Fruit fly (Drosophila melanogaster) whole organism, embryonic: ENCODE measurements around the gene Tmx3.

Experiments
- Bgb ChIP-seq: fragments of 200-800 bp; sonication (Bioruptor generic); IDR thresholded peaks from 2 replicates; pipeline ENCODE4 v1.3.6; 2022; ENCODE audit warnings: missing biosample characterization, missing genetic modification characterization; ENCODE audit not compliant: partially characterized antibody
- CG11696 ChIP-seq: fragments of 200-800 bp; sonication (Bioruptor generic); IDR thresholded peaks from 2 replicates; pipeline ENCODE4 v1.3.6; 2022; ENCODE audit warnings: missing biosample characterization, missing genetic modification characterization
- CG12071 ChIP-seq: fragments of 200-800 bp; sonication (Bioruptor generic); optimal IDR thresholded peaks from 3 replicates; lab custom pipeline; 2018; ENCODE audit warnings: missing biosample characterization, mild to moderate bottlenecking, missing genetic modification characterization
- CG1602 ChIP-seq: fragments of 200-800 bp; sonication (Bioruptor generic); optimal IDR thresholded peaks from 3 replicates; lab custom pipeline; 2016; ENCODE audit warnings: missing biosample characterization, missing genetic modification characterization
- CG1603 ChIP-seq: fragments of 200-800 bp; sonication (Bioruptor generic); optimal IDR thresholded peaks from 2 replicates; lab custom pipeline; 2019; ENCODE audit warnings: missing biosample characterization, mild to moderate bottlenecking, missing genetic modification characterization, moderate library complexity
- CG17385 ChIP-seq: fragments of 200-800 bp; sonication (Bioruptor generic); optimal IDR thresholded peaks from 3 replicates; lab custom pipeline; 2018; ENCODE audit warnings: missing biosample characterization, mild to moderate bottlenecking, missing genetic modification characterization
- CG17612 ChIP-seq: fragments of 200-800 bp; sonication (Bioruptor generic); IDR thresholded peaks from 2 replicates; pipeline ENCODE4 v1.3.6; 2022; ENCODE audit warnings: missing biosample characterization, missing genetic modification characterization
- CG17829 ChIP-seq: fragments of 200-800 bp; optimal IDR thresholded peaks from 2 replicates; lab custom pipeline; 2019; ENCODE audit warnings: missing biosample characterization, mild to moderate bottlenecking, missing genetic modification characterization, moderate library complexity
- CG18619 ChIP-seq: fragments of 200-800 bp; sonication (Bioruptor generic); optimal IDR thresholded peaks from 3 replicates; lab custom pipeline; 2017; ENCODE audit warnings: missing biosample characterization, mild to moderate bottlenecking, missing genetic modification characterization
- CG30020 ChIP-seq: fragments of 200-800 bp; optimal IDR thresholded peaks from 2 replicates; lab custom pipeline; 2019; ENCODE audit warnings: missing biosample characterization, mild to moderate bottlenecking, missing genetic modification characterization, moderate library complexity
- CG30403 ChIP-seq: fragments of 200-800 bp; sonication (Bioruptor generic); optimal IDR thresholded peaks from 3 replicates; lab custom pipeline; 2016; ENCODE audit warnings: missing biosample characterization, missing genetic modification characterization
- CG3281 ChIP-seq: fragments of 200-800 bp; sonication (Bioruptor generic); optimal IDR thresholded peaks from 3 replicates; lab custom pipeline; 2017; ENCODE audit warnings: missing biosample characterization, mild to moderate bottlenecking, missing genetic modification characterization
- CG34422 ChIP-seq: fragments of 200-800 bp; sonication (Bioruptor generic); IDR thresholded peaks from 3 replicates; pipeline ENCODE4 v1.3.6; 2022; ENCODE audit warnings: missing biosample characterization, missing genetic modification characterization
- CG7987 ChIP-seq: fragments of 200-800 bp; sonication (Bioruptor generic); optimal IDR thresholded peaks from 2 replicates; lab custom pipeline; 2018; ENCODE audit warnings: missing biosample characterization, mild to moderate bottlenecking, missing genetic modification characterization, moderate library complexity
- CG8944 ChIP-seq: fragments of 200-800 bp; sonication (Bioruptor generic); optimal IDR thresholded peaks from 3 replicates; lab custom pipeline; 2016; ENCODE audit warnings: missing biosample characterization, missing genetic modification characterization
- CHES-1-like ChIP-seq: fragments of 200-800 bp; sonication (Bioruptor generic); optimal IDR thresholded peaks from 2 replicates; lab custom pipeline; 2016; ENCODE audit warnings: missing biosample characterization, missing genetic modification characterization
- CTCF ChIP-seq: fragments of 200-800 bp; sonication (Bioruptor generic); optimal IDR thresholded peaks from 2 replicates; lab custom pipeline; 2017; ENCODE audit warnings: missing biosample characterization, mild to moderate bottlenecking, missing genetic modification characterization, moderate library complexity
- Eip74EF ChIP-seq, 2 experiments: fragments of 200-800 bp in 1 of 2; fragments of >200 bp in 1 of 2; sonication (Bioruptor generic) in 1 of 2; optimal IDR thresholded peaks; 2 replicates each; lab custom pipeline; 2017 to 2019; ENCODE audit warnings: missing biosample characterization in 2 of 2, missing genetic modification characterization in 2 of 2, mild to moderate bottlenecking in 1 of 2, moderate library complexity in 1 of 2
- HmgZ ChIP-seq: fragments of 200-800 bp; sonication (Bioruptor generic); optimal IDR thresholded peaks from 2 replicates; lab custom pipeline; 2018; ENCODE audit warnings: missing biosample characterization, mild to moderate bottlenecking, missing genetic modification characterization
- Jarid2 ChIP-seq: fragments of 200-800 bp; sonication (Bioruptor generic); optimal IDR thresholded peaks from 3 replicates; lab custom pipeline; 2017; ENCODE audit warnings: mild to moderate bottlenecking, missing biosample characterization, missing genetic modification reagents, missing genetic modification characterization
- MBD-R2 ChIP-seq: fragments of 200-800 bp; sonication (Bioruptor generic); IDR thresholded peaks from 2 replicates; pipeline ENCODE4 v1.3.6; 2022; ENCODE audit warnings: missing biosample characterization, missing genetic modification characterization
- Max ChIP-seq: fragments of 200-800 bp; sonication (Bioruptor generic); optimal IDR thresholded peaks from 2 replicates; lab custom pipeline; 2016; ENCODE audit warnings: missing biosample characterization, mild to moderate bottlenecking, missing genetic modification characterization
- NfI ChIP-seq: fragments of 200-800 bp; sonication (Bioruptor generic); optimal IDR thresholded peaks from 3 replicates; lab custom pipeline; 2018; ENCODE audit warnings: missing biosample characterization, mild to moderate bottlenecking, missing genetic modification characterization, moderate library complexity
- Oaz ChIP-seq: fragments of 200-800 bp; sonication (Bioruptor generic); IDR thresholded peaks from 2 replicates; pipeline ENCODE4 v1.3.6; 2022; ENCODE audit warnings: missing biosample characterization, missing genetic modification characterization
- Pdp1 ChIP-seq, 2 experiments: fragments of 200-800 bp; sonication (Bioruptor generic); optimal IDR thresholded peaks; 3 replicates each; lab custom pipeline; 2016; ENCODE audit warnings: missing biosample characterization in 2 of 2, missing genetic modification characterization in 2 of 2, mild to moderate bottlenecking in 1 of 2, moderate library complexity in 1 of 2
- YL-1 ChIP-seq: fragments of 200-800 bp; sonication (Bioruptor generic); optimal IDR thresholded peaks from 3 replicates; lab custom pipeline; 2017; ENCODE audit warnings: missing biosample characterization, mild to moderate bottlenecking, missing genetic modification characterization
- amos ChIP-seq: fragments of 200-800 bp; sonication (Bioruptor generic); IDR thresholded peaks from 2 replicates; pipeline ENCODE4 v1.3.6; 2022; ENCODE audit warnings: missing biosample characterization, missing genetic modification characterization; ENCODE audit not compliant: partially characterized antibody
- ap ChIP-seq: fragments of 200-800 bp; sonication (Bioruptor generic); IDR thresholded peaks from 2 replicates; pipeline ENCODE4 v1.3.6; 2022; ENCODE audit warnings: missing biosample characterization, missing genetic modification characterization
- ash1 ChIP-seq: fragments of 200-800 bp; sonication (Bioruptor generic); optimal IDR thresholded peaks from 2 replicates; lab custom pipeline; 2018; ENCODE audit warnings: missing biosample characterization, mild to moderate bottlenecking, missing genetic modification characterization
- bcd ChIP-seq: fragments of 200-800 bp; sonication (Bioruptor generic); optimal IDR thresholded peaks from 2 replicates; lab custom pipeline; 2017; ENCODE audit warnings: missing biosample characterization, mild to moderate bottlenecking, missing genetic modification characterization
- bowl ChIP-seq: fragments of 200-800 bp; sonication (Bioruptor generic); IDR thresholded peaks from 2 replicates; pipeline ENCODE4 v1.3.6; 2022; ENCODE audit warnings: missing biosample characterization, missing genetic modification characterization
- bsh ChIP-seq, 2 experiments: fragments of 200-800 bp; sonication (Bioruptor generic); optimal IDR thresholded peaks; 2 replicates each; lab custom pipeline; 2017 to 2018; ENCODE audit warnings: mild to moderate bottlenecking in 2 of 2, missing biosample characterization in 2 of 2, missing genetic modification characterization in 2 of 2, moderate library complexity in 1 of 2
- crp ChIP-seq, 2 experiments: fragments of 200-800 bp; sonication (Bioruptor generic); optimal IDR thresholded peaks; 2 replicates in 1 of 2; 3 replicates in 1 of 2; lab custom pipeline; 2017; ENCODE audit warnings: missing biosample characterization in 2 of 2, missing genetic modification characterization in 2 of 2, mild to moderate bottlenecking in 1 of 2, moderate library complexity in 1 of 2
- disco-r ChIP-seq: fragments of 200-800 bp; sonication (Bioruptor generic); optimal IDR thresholded peaks from 2 replicates; lab custom pipeline; 2016; ENCODE audit warnings: missing biosample characterization, missing genetic modification characterization
- dpn ChIP-seq, 2 experiments: fragments of 200-800 bp; sonication (Bioruptor generic); optimal IDR thresholded peaks; 3 replicates each; lab custom pipeline; 2016; ENCODE audit warnings: missing biosample characterization in 2 of 2, missing genetic modification characterization in 2 of 2
- dysf ChIP-seq: fragments of 200-800 bp; sonication (Bioruptor generic); IDR thresholded peaks from 3 replicates; pipeline ENCODE4 v1.3.6; 2022; ENCODE audit warnings: missing biosample characterization, missing genetic modification characterization
- ham ChIP-seq: fragments of 200-800 bp; sonication (Bioruptor generic); IDR thresholded peaks from 2 replicates; pipeline ENCODE4 v1.3.6; 2022; ENCODE audit warnings: missing biosample characterization, missing genetic modification characterization
- her ChIP-seq: fragments of 200-800 bp; sonication (Bioruptor generic); optimal IDR thresholded peaks from 2 replicates; lab custom pipeline; 2016; ENCODE audit warnings: missing biosample characterization, missing genetic modification characterization
- knrl ChIP-seq: fragments of 200-800 bp; sonication (Bioruptor generic); IDR thresholded peaks from 3 replicates; pipeline ENCODE4 v1.3.6; 2022; ENCODE audit warnings: missing biosample characterization, missing genetic modification characterization; ENCODE audit not compliant: partially characterized antibody
- lbe ChIP-seq: fragments of 200-800 bp; sonication (Bioruptor generic); optimal IDR thresholded peaks from 2 replicates; lab custom pipeline; 2016; ENCODE audit warnings: missing biosample characterization, mild to moderate bottlenecking, missing genetic modification characterization
- nau ChIP-seq: fragments of 200-800 bp; sonication (Bioruptor generic); optimal IDR thresholded peaks from 3 replicates; lab custom pipeline; 2017; ENCODE audit warnings: missing biosample characterization, mild to moderate bottlenecking, missing genetic modification characterization, missing genetic modification reagents
- nerfin-1 ChIP-seq: fragments of 200-800 bp; sonication (Bioruptor generic); optimal IDR thresholded peaks from 3 replicates; lab custom pipeline; 2019; ENCODE audit warnings: missing biosample characterization, mild to moderate bottlenecking, missing genetic modification characterization, moderate library complexity
- nmo ChIP-seq: fragments of 200-800 bp; sonication (Bioruptor generic); optimal IDR thresholded peaks from 2 replicates; lab custom pipeline; 2018; ENCODE audit warnings: missing biosample characterization, mild to moderate bottlenecking, missing genetic modification characterization, moderate library complexity
- nom ChIP-seq: fragments of 200-800 bp; sonication (Bioruptor generic); optimal IDR thresholded peaks from 2 replicates; lab custom pipeline; 2017; ENCODE audit warnings: missing biosample characterization, missing genetic modification characterization, mild to moderate bottlenecking, moderate library complexity, missing genetic modification reagents
- pnt ChIP-seq: fragments of 200-800 bp; sonication (Bioruptor generic); optimal IDR thresholded peaks from 3 replicates; lab custom pipeline; 2016; ENCODE audit warnings: missing biosample characterization, missing genetic modification characterization
- sd ChIP-seq: fragments of 200-800 bp; sonication (Bioruptor generic); optimal IDR thresholded peaks from 3 replicates; lab custom pipeline; 2018; ENCODE audit warnings: missing biosample characterization, mild to moderate bottlenecking, missing genetic modification characterization, moderate library complexity
- sens ChIP-seq: fragments of 200-800 bp; sonication (Bioruptor generic); peaks from one replicate; lab custom pipeline; 2016; ENCODE audit warnings: missing biosample characterization, missing genetic modification characterization
- sug ChIP-seq: fragments of 200-800 bp; optimal IDR thresholded peaks from 2 replicates; lab custom pipeline; 2019; ENCODE audit warnings: missing biosample characterization, mild to moderate bottlenecking, missing genetic modification characterization, moderate library complexity
- unpg ChIP-seq: fragments of 200-800 bp; sonication (Bioruptor generic); optimal IDR thresholded peaks from 3 replicates; lab custom pipeline; 2018; ENCODE audit warnings: missing biosample characterization, mild to moderate bottlenecking, missing genetic modification characterization, moderate library complexity
- vfl ChIP-seq: fragments of 200-800 bp; sonication (Bioruptor generic); optimal IDR thresholded peaks from 2 replicates; lab custom pipeline; 2016; ENCODE audit warnings: missing biosample characterization, missing genetic modification characterization

Tmx3 gene

DNA sequence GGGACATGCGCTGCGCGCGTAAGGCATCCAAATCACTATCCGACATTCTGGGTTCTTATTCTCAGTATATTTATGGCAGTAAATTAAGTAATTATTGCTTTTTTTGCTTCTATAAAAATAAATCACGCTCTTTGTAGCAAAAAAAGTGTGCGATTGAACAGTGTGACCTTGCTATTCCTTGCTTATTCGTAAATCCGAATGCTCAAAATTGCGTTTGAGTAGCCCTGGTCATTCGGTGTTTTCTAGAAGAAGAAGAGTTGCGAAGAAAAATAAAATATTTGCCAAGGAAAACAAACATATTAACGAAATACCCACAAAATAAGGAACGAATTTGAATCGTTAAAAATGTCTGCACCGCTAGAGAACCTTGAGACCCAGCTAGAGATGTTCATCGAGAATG is 3.0 kb downstream of the Tmx3 start, which contains the start of the genes PDCD-5 and MED10 (continued):
- TF ChIP-seq nau (no peak), amos (peak; percentile 43), dpn (GFP tag; optimal IDR thresholded peaks at IDR 0.05; lab: Kevin White, UChicago) (peak; percentile 9 to 14), sens (peak; percentile 84), Bgb (GFP tag; lab: Robert Waterston, UW) (peak; percentile 28; the same call in 1 of the 2 replicates), Pdp1 (GFP tag; optimal IDR thresholded peaks at IDR 0.05; lab: Kevin White, UChicago) (peak in 1 of 2 experiments; percentile 56), CG17612 (GFP tag; lab: Robert Waterston, UW) (no peak), unpg (GFP tag; lab: Kevin White, UChicago) (no peak), CG18619 (GFP tag; lab: Kevin White, UChicago) (no peak), HmgZ (peak; percentile 77), vfl (no peak), CG7987 (peak; percentile 55), knrl (GFP tag; lab: Robert Waterston, UW) (peak; percentile 30; the same call in 1 of the 3 replicates), CTCF (peak; percentile 54), Jarid2 (GFP tag; lab: Kevin White, UChicago) (no peak), CHES-1-like (GFP tag; lab: Kevin White, UChicago) (peak; percentile 31), CG30403 (GFP tag; lab: Kevin White, UChicago) (peak; percentile 4), CG12071 (GFP tag; lab: Kevin White, UChicago) (no peak), nom (GFP tag; lab: Kevin White, UChicago) (peak; percentile 51), pnt (GFP tag; lab: Kevin White, UChicago) (no peak), her (GFP tag; lab: Kevin White, UChicago) (peak; percentile 100), bsh (GFP tag; optimal IDR thresholded peaks at IDR 0.05; lab: Kevin White, UChicago) (no peak), Max (GFP tag; lab: Kevin White, UChicago) (no peak), crp (GFP tag; optimal IDR thresholded peaks at IDR 0.05; lab: Kevin White, UChicago) (peak in 1 of 2 experiments; percentile 72), CG3281 (GFP tag; lab: Kevin White, UChicago) (peak; percentile 72), dysf (no peak), CG8944 (GFP tag; lab: Kevin White, UChicago) (no peak), Oaz (no peak), NfI (GFP tag; lab: Kevin White, UChicago) (peak; percentile 35), nerfin-1 (tag; lab: Kevin White, UChicago) (peak; percentile 64), ap (GFP tag; lab: Robert Waterston, UW) (no peak), CG34422 (GFP tag; lab: Robert Waterston, UW) (peak; percentile 75; the same call in 1 of the 3 replicates), MBD-R2 (peak; percentile 96), CG30020 (peak; percentile 80), ham (no peak), ash1 (GFP tag; lab: Kevin White, UChicago) (no peak), bowl (no peak), bcd (GFP tag; lab: Kevin White, UChicago) (peak; percentile 59), CG1603 (tag; lab: Kevin White, UChicago) (peak; percentile 83), CG17385 (GFP tag; lab: Kevin White, UChicago) (peak; percentile 99), sug (tag; lab: Kevin White, UChicago) (peak; percentile 27), sd (tag; lab: Kevin White, UChicago) (no peak), YL-1 (GFP tag; lab: Kevin White, UChicago) (peak; percentile 96), CG11696 (GFP tag; lab: Robert Waterston, UW) (no peak), Eip74EF (GFP tag; optimal IDR thresholded peaks at IDR 0.05; lab: Kevin White, UChicago) (no peak), nmo (peak; percentile 70), CG1602 (GFP tag; lab: Kevin White, UChicago) (no peak), disco-r (no peak), lbe (no peak), CG17829 (tag; lab: Kevin White, UChicago) (peak; percentile 28)
